Worm (Caenorhabditis elegans): ENCODE results near the gene slc-25A32.

- no peak for TF ChIP-seq jun-1 (tag; optimal IDR thresholded peaks at IDR 0.05)
- no peak for TF ChIP-seq pqm-1 (tag; optimal IDR thresholded peaks at IDR 0.05)
- TF ChIP-seq zag-1 (tag; optimal IDR thresholded peaks at IDR 0.05), result no peak
- TF ChIP-seq ama-1 (optimal IDR thresholded peaks at IDR 0.05), result no peak
- TF ChIP-seq nhr-28 (tag; optimal IDR thresholded peaks at IDR 0.05), result no peak
- TF ChIP-seq snpc-4 (tag; optimal IDR thresholded peaks at IDR 0.05), result no peak
- no peak for TF ChIP-seq hmg-11 (tag; optimal IDR thresholded peaks at IDR 0.05)
- no peak for TF ChIP-seq elt-3 (tag; optimal IDR thresholded peaks at IDR 0.05)
- TF ChIP-seq ZK546.5 (tag; optimal IDR thresholded peaks at IDR 0.05), result no peak
- no peak for TF ChIP-seq nhr-76 (tag; optimal IDR thresholded peaks at IDR 0.05)
- no peak for TF ChIP-seq nhr-237 (tag; optimal IDR thresholded peaks at IDR 0.05)
- TF ChIP-seq lin-39 (tag; optimal IDR thresholded peaks at IDR 0.05), result no peak
These were observed 2.3 kb downstream of the slc-25A32 start, which contains the start of the genes mrpl-10 and clec-142 for ce11 chrII:8278415-8278814.
